Fruit fly (Drosophila melanogaster): ENCODE measurements around the gene r.

DNA sequence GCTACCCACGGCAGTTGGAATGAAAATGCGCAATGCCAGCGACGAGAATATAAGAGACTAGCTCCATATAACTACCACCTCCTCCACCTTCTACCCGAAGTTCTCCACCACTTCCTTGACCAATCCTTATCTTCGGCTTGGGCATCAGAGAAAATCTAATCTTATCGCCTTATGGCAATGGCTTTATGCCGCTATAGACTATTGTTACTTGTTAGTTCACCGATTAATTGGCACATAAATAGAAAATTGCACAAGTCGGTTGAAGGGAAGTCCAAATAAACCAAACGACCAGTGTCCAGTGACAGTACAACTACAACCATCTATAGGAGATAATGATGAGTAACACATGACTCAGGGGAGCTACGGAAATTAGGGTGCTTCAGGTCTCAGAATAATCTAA, 46.8 kb downstream of the r start, which contains the start of gene sphe:
- no peak for TF ChIP-seq row (GFP tag; IDR thresholded peaks at IDR 0.05)
- TF ChIP-seq CG10565 (GFP tag; optimal IDR thresholded peaks at IDR 0.05) = no peak
- TF ChIP-seq Pdp1 (GFP tag; optimal IDR thresholded peaks at IDR 0.05) = no peak
